Fruit fly (Drosophila melanogaster) whole organism, embryonic: Measurements from ENCODE around the gene CG43448.
A peak's percentile ranks its signal among the peaks of the same experiment; 100 is the strongest.

ENCODE experiments used
- Adf1 ChIP-seq: fragments of 200-800 bp; sonication (Bioruptor generic); IDR thresholded peaks from 2 replicates; pipeline ENCODE4 v1.3.6; 2022; ENCODE audit warnings: missing biosample characterization, missing genetic modification characterization
- Blimp-1 ChIP-seq: fragments of 200-800 bp; sonication (Bioruptor generic); optimal IDR thresholded peaks from 3 replicates; lab custom pipeline; 2018; ENCODE audit warnings: missing biosample characterization, missing genetic modification characterization, mild to moderate bottlenecking, moderate library complexity, missing genetic modification reagents
- CG10565 ChIP-seq: fragments of 200-800 bp; sonication (Bioruptor generic); optimal IDR thresholded peaks from 3 replicates; lab custom pipeline; 2016; ENCODE audit warnings: missing biosample characterization, mild to moderate bottlenecking, missing genetic modification characterization
- CG10654 ChIP-seq: fragments of 200-800 bp; sonication (Bioruptor generic); optimal IDR thresholded peaks from 2 replicates; lab custom pipeline; 2016; ENCODE audit warnings: missing biosample characterization, missing genetic modification characterization
- CG13424 ChIP-seq: fragments of 200-800 bp; sonication (Bioruptor generic); optimal IDR thresholded peaks from 2 replicates; lab custom pipeline; 2019; ENCODE audit warnings: missing biosample characterization, mild to moderate bottlenecking, missing genetic modification characterization, moderate library complexity
- CG14667 ChIP-seq: fragments of 200-800 bp; sonication (Bioruptor generic); IDR thresholded peaks from 2 replicates; pipeline ENCODE4 v1.3.6; 2022; ENCODE audit warnings: missing biosample characterization, missing genetic modification characterization
- CG14860 ChIP-seq: fragments of 200-800 bp; sonication (Bioruptor generic); IDR thresholded peaks from 3 replicates; pipeline ENCODE4 v1.3.6; 2022; ENCODE audit warnings: missing biosample characterization, missing genetic modification characterization; ENCODE audit not compliant: partially characterized antibody
- CG14965 ChIP-seq: fragments of 200-800 bp; sonication (Bioruptor generic); optimal IDR thresholded peaks from 2 replicates; lab custom pipeline; 2016; ENCODE audit warnings: missing biosample characterization, missing genetic modification characterization, borderline replicate concordance
- CG1529 ChIP-seq: fragments of 200-800 bp; sonication (Bioruptor generic); optimal IDR thresholded peaks from 3 replicates; lab custom pipeline; 2018; ENCODE audit warnings: missing biosample characterization, missing genetic modification characterization
- CG15514 ChIP-seq: fragments of 200-800 bp; sonication (Bioruptor generic); optimal IDR thresholded peaks from 3 replicates; lab custom pipeline; 2017; ENCODE audit warnings: missing biosample characterization, missing genetic modification characterization, mild to moderate bottlenecking, moderate library complexity, missing genetic modification reagents
- CG17612 ChIP-seq: fragments of 200-800 bp; sonication (Bioruptor generic); IDR thresholded peaks from 2 replicates; pipeline ENCODE4 v1.3.6; 2022; ENCODE audit warnings: missing biosample characterization, missing genetic modification characterization
- CG2120 ChIP-seq: fragments of 200-800 bp; sonication (Bioruptor generic); optimal IDR thresholded peaks from 3 replicates; lab custom pipeline; 2016; ENCODE audit warnings: missing biosample characterization, missing genetic modification characterization
- CG2875 ChIP-seq: fragments of 200-800 bp; sonication (Bioruptor generic); optimal IDR thresholded peaks from 2 replicates; lab custom pipeline; 2017; ENCODE audit warnings: missing biosample characterization, mild to moderate bottlenecking, missing genetic modification characterization, missing genetic modification reagents
- CG30020 ChIP-seq: fragments of 200-800 bp; optimal IDR thresholded peaks from 2 replicates; lab custom pipeline; 2019; ENCODE audit warnings: missing biosample characterization, mild to moderate bottlenecking, missing genetic modification characterization, moderate library complexity
- CG4282 ChIP-seq: fragments of 200-800 bp; sonication (Bioruptor generic); optimal IDR thresholded peaks from 2 replicates; lab custom pipeline; 2016; ENCODE audit warnings: missing biosample characterization, missing genetic modification characterization
- CG4617 ChIP-seq: fragments of 200-800 bp; sonication (Bioruptor generic); optimal IDR thresholded peaks from 3 replicates; lab custom pipeline; 2016; ENCODE audit warnings: missing biosample characterization, missing genetic modification characterization, borderline replicate concordance
- CG4707 ChIP-seq: fragments of 200-800 bp; sonication (Bioruptor generic); optimal IDR thresholded peaks from 2 replicates; lab custom pipeline; 2018; ENCODE audit warnings: missing biosample characterization, mild to moderate bottlenecking, missing genetic modification characterization, moderate library complexity
- CG6791 ChIP-seq: fragments of 200-800 bp; sonication (Bioruptor generic); IDR thresholded peaks from 3 replicates; pipeline ENCODE4 v1.3.6; 2022; ENCODE audit warnings: missing biosample characterization, missing genetic modification characterization; ENCODE audit not compliant: partially characterized antibody
- CG7745 ChIP-seq: fragments of 200-800 bp; sonication (Bioruptor generic); optimal IDR thresholded peaks from 2 replicates; lab custom pipeline; 2018; ENCODE audit warnings: missing biosample characterization, mild to moderate bottlenecking, missing genetic modification characterization, moderate library complexity
- CG7786 ChIP-seq: fragments of 200-800 bp; sonication (Bioruptor generic); optimal IDR thresholded peaks from 2 replicates; lab custom pipeline; 2016; ENCODE audit warnings: missing biosample characterization, missing genetic modification characterization
- CG7963 ChIP-seq: fragments of 200-800 bp; sonication (Bioruptor generic); IDR thresholded peaks from 3 replicates; pipeline ENCODE4 v1.3.6; 2022; ENCODE audit warnings: missing biosample characterization, missing genetic modification characterization; ENCODE audit not compliant: partially characterized antibody
- CG9215 ChIP-seq: fragments of 200-800 bp; sonication (Bioruptor generic); IDR thresholded peaks from 2 replicates; pipeline ENCODE4 v1.3.6; 2022; ENCODE audit warnings: missing biosample characterization, missing genetic modification characterization
- CG9817 ChIP-seq: fragments of 200-800 bp; sonication (Bioruptor generic); optimal IDR thresholded peaks from 2 replicates; lab custom pipeline; 2018; ENCODE audit warnings: missing biosample characterization, mild to moderate bottlenecking, missing genetic modification characterization, moderate library complexity
- Chrac-16 ChIP-seq: fragments of 200-800 bp; sonication (Bioruptor generic); optimal IDR thresholded peaks from 3 replicates; lab custom pipeline; 2016; ENCODE audit warnings: missing biosample characterization, missing genetic modification characterization
- ERR ChIP-seq: fragments of 200-800 bp; sonication (Bioruptor generic); optimal IDR thresholded peaks from 2 replicates; lab custom pipeline; 2016; ENCODE audit warnings: missing biosample characterization, missing genetic modification characterization
- Ets65A ChIP-seq: fragments of 200-800 bp; sonication (Bioruptor generic); peaks from one replicate; lab custom pipeline; 2016; ENCODE audit warnings: missing biosample characterization, missing genetic modification characterization
- GATAe ChIP-seq: fragments of 200-800 bp; sonication (Bioruptor generic); conservative IDR thresholded peaks from 2 replicates; pipeline ENCODE4 v1.3.6; 2022; ENCODE audit warnings: missing biosample characterization, missing genetic modification characterization
- HLH4C ChIP-seq: fragments of 200-800 bp; sonication (Bioruptor generic); IDR thresholded peaks from 3 replicates; pipeline ENCODE4 v1.3.6; 2022; ENCODE audit warnings: missing biosample characterization, missing genetic modification characterization; ENCODE audit not compliant: partially characterized antibody
- HLH54F ChIP-seq: fragments of 200-800 bp; sonication (Bioruptor generic); optimal IDR thresholded peaks from 3 replicates; lab custom pipeline; 2016; ENCODE audit warnings: missing biosample characterization, missing genetic modification characterization
- Kr ChIP-seq: fragments of 200-800 bp; sonication (Bioruptor generic); optimal IDR thresholded peaks from 2 replicates; lab custom pipeline; 2017; ENCODE audit warnings: missing biosample characterization, mild to moderate bottlenecking, missing genetic modification characterization
- Lpt ChIP-seq: fragments of >200 bp; optimal IDR thresholded peaks from 2 replicates; lab custom pipeline; 2018; ENCODE audit warnings: missing biosample characterization, missing genetic modification characterization
- Max ChIP-seq: fragments of 200-800 bp; sonication (Bioruptor generic); optimal IDR thresholded peaks from 2 replicates; lab custom pipeline; 2016; ENCODE audit warnings: missing biosample characterization, mild to moderate bottlenecking, missing genetic modification characterization
- NC2β ChIP-seq: fragments of 200-800 bp; sonication (Bioruptor generic); optimal IDR thresholded peaks from 2 replicates; lab custom pipeline; 2016; ENCODE audit warnings: missing biosample characterization, missing genetic modification characterization
- Neu2 ChIP-seq: fragments of 200-800 bp; sonication (Bioruptor generic); optimal IDR thresholded peaks from 3 replicates; lab custom pipeline; 2016; ENCODE audit warnings: missing biosample characterization, missing genetic modification characterization, borderline replicate concordance
- Scr ChIP-seq: fragments of 200-800 bp; sonication (Bioruptor generic); IDR thresholded peaks from 2 replicates; pipeline ENCODE4 v1.3.6; 2022; ENCODE audit warnings: missing biosample characterization, missing genetic modification characterization; ENCODE audit not compliant: partially characterized antibody
- Sin3A ChIP-seq: fragments of >200 bp; optimal IDR thresholded peaks from 2 replicates; lab custom pipeline; 2018
- ato ChIP-seq: fragments of 200-800 bp; sonication (Bioruptor generic); IDR thresholded peaks from 2 replicates; pipeline ENCODE4 v1.3.6; 2022; ENCODE audit warnings: missing biosample characterization, missing genetic modification characterization; ENCODE audit not compliant: partially characterized antibody
- cato ChIP-seq: fragments of 200-800 bp; sonication (Bioruptor generic); optimal IDR thresholded peaks from 2 replicates; lab custom pipeline; 2016; ENCODE audit warnings: missing biosample characterization, missing genetic modification characterization, borderline replicate concordance
- dan ChIP-seq: fragments of 200-800 bp; sonication (Bioruptor generic); IDR thresholded peaks from 2 replicates; pipeline ENCODE4 v1.3.6; 2022; ENCODE audit warnings: missing biosample characterization, missing genetic modification characterization
- gfzf ChIP-seq: fragments of 200-800 bp; sonication (Bioruptor generic); optimal IDR thresholded peaks from 2 replicates; lab custom pipeline; 2016; ENCODE audit warnings: missing biosample characterization, mild to moderate bottlenecking, missing genetic modification characterization, moderate library complexity
- gro ChIP-seq: fragments of 200-800 bp; sonication (Bioruptor generic); optimal IDR thresholded peaks from 2 replicates; lab custom pipeline; 2016; ENCODE audit warnings: missing biosample characterization, missing genetic modification characterization
- otp ChIP-seq: fragments of 200-800 bp; sonication (Bioruptor generic); IDR thresholded peaks from 3 replicates; pipeline ENCODE4, ENCODE4 v1.3.6; 2022; ENCODE audit warnings: missing biosample characterization, missing genetic modification characterization
- pan ChIP-seq, 4 experiments: fragments of >200 bp in 3 of 4; fragments of 200-800 bp in 1 of 4; sonication (Bioruptor generic) in 1 of 4; optimal IDR thresholded peaks in 3 of 4; IDR thresholded peaks in 1 of 4; 2 replicates each; pipeline versions ENCODE4 v1.3.6 to Lab custom; 2017 to 2022; ENCODE audit warnings: missing biosample characterization in 2 of 4, missing genetic modification characterization in 2 of 4, mixed read lengths in 1 of 4
- pita ChIP-seq: fragments of 200-800 bp; sonication (Bioruptor generic); optimal IDR thresholded peaks from 2 replicates; lab custom pipeline; 2017; ENCODE audit warnings: missing biosample characterization, mild to moderate bottlenecking, missing genetic modification characterization
- pnt ChIP-seq: fragments of 200-800 bp; sonication (Bioruptor generic); optimal IDR thresholded peaks from 3 replicates; lab custom pipeline; 2016; ENCODE audit warnings: missing biosample characterization, missing genetic modification characterization
- seq ChIP-seq: fragments of 200-800 bp; sonication (Bioruptor generic); IDR thresholded peaks from 2 replicates; pipeline ENCODE4 v1.3.6; 2022; ENCODE audit warnings: missing biosample characterization, missing genetic modification characterization
- sim ChIP-seq: fragments of 200-800 bp; sonication (Bioruptor generic); IDR thresholded peaks from 2 replicates; pipeline ENCODE4 v1.3.6; 2022; ENCODE audit warnings: missing biosample characterization, missing genetic modification characterization
- unc-4 ChIP-seq: fragments of 200-800 bp; sonication (Bioruptor generic); IDR thresholded peaks from 2 replicates; pipeline ENCODE4 v1.3.6; 2022; ENCODE audit warnings: missing biosample characterization, missing genetic modification characterization; ENCODE audit not compliant: partially characterized antibody
- zf30C ChIP-seq: fragments of 200-800 bp; sonication (Bioruptor generic); optimal IDR thresholded peaks from 3 replicates; lab custom pipeline; 2018; ENCODE audit warnings: missing biosample characterization, mild to moderate bottlenecking, missing genetic modification characterization
- zfh1 ChIP-seq: fragments of 200-800 bp; sonication (Bioruptor generic); IDR thresholded peaks from 3 replicates; pipeline ENCODE4 v1.3.6; 2022; ENCODE audit warnings: missing biosample characterization, missing genetic modification characterization

CG43448 gene

DNA sequence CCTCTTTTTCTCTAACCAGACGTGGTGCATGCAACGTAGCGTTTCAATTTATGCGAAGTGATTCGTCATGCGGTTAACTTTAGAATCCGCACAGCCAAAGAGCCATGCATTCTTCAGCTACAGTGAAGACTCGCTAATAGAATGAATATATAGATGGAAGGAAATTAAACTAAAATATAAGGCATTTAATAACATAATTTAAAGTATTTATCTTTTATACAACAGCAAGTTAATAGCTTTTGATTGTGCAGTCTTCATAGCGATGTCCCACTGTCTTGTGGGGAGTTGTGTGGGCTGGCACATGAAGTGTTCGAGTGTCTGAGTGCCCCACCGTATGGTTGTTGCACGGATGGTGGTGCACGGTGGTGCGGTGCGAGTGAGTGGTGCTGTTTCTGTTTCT lies 27.9 kb upstream of the CG43448 start (continued):
- TF ChIP-seq CG14667 (GFP tag; lab: Robert Waterston, UW) (peak; percentile 62), seq (GFP tag; lab: Robert Waterston, UW) (no peak), CG9817 (peak; percentile 49), Neu2 (no peak), pita (GFP tag; lab: Kevin White, UChicago) (no peak), Scr (GFP tag; lab: Robert Waterston, UW) (no peak), CG7963 (GFP tag; lab: Robert Waterston, UW) (no peak), GATAe (GFP tag; lab: Robert Waterston, UW) (no peak), Max (no peak), ato (GFP tag; lab: Robert Waterston, UW) (no peak), CG14860 (GFP tag; lab: Robert Waterston, UW) (no peak), CG7786 (GFP tag; lab: Kevin White, UChicago) (no peak), CG2120 (GFP tag; lab: Kevin White, UChicago) (no peak), CG30020 (tag; lab: Kevin White, UChicago) (no peak), CG4707 (GFP tag; lab: Kevin White, UChicago) (peak; percentile 28), Chrac-16 (GFP tag; lab: Kevin White, UChicago) (peak; percentile 41), CG4617 (no peak), HLH54F (GFP tag; lab: Kevin White, UChicago) (no peak), CG7745 (tag; lab: Kevin White, UChicago) (no peak), CG9215 (GFP tag; lab: Robert Waterston, UW) (no peak), zfh1 (GFP tag; lab: Robert Waterston, UW) (peak; percentile 79), dan (no peak), Ets65A (GFP tag; lab: Kevin White, UChicago) (peak; percentile 88), CG15514 (no peak), ERR (GFP tag; lab: Kevin White, UChicago) (no peak), zf30C (GFP tag; lab: Kevin White, UChicago) (no peak), Kr (GFP tag; lab: Kevin White, UChicago) (no peak), HLH4C (GFP tag; lab: Robert Waterston, UW) (no peak), cato (GFP tag; lab: Kevin White, UChicago) (no peak), CG14965 (no peak), CG1529 (peak; percentile 38), CG4282 (GFP tag; lab: Kevin White, UChicago) (no peak), Adf1 (GFP tag; lab: Robert Waterston, UW) (no peak), pan (optimal IDR thresholded peaks at IDR 0.05; lab: Kevin White, UChicago) (no peak), pan (GFP tag; optimal IDR thresholded peaks at IDR 0.05 in 1 of 2, IDR thresholded peaks at IDR 0.05 in 1 of 2) (peak in 1 of 2 experiments; percentile 60), CG17612 (0 out of 2 replicates have a peak, but pooled peaks have one; percentile 47), Sin3A (no peak), Blimp-1 (GFP tag; lab: Kevin White, UChicago) (peak; percentile 58), otp (GFP tag; lab: Robert Waterston, UW) (peak; percentile 67; the same call in 1 of the 3 replicates), gfzf (GFP tag; lab: Kevin White, UChicago) (no peak), pnt (GFP tag; lab: Kevin White, UChicago) (no peak), Lpt (GFP tag; lab: Kevin White, UChicago) (no peak), gro (GFP tag; lab: Kevin White, UChicago) (no peak), CG6791 (GFP tag; lab: Robert Waterston, UW) (no peak), CG10565 (no peak), NC2β (GFP tag; lab: Kevin White, UChicago) (no peak), CG13424 (peak; percentile 67), CG10654 (GFP tag; lab: Kevin White, UChicago) (peak; percentile 14), CG2875 (GFP tag; lab: Kevin White, UChicago) (peak; percentile 48), unc-4 (no peak), sim (GFP tag; lab: Robert Waterston, UW) (0 out of 2 replicates have a peak, but pooled peaks have one; percentile 6)
